Worm (Caenorhabditis elegans) whole organism, L1 larva: ENCODE data around the gene pals-24.

Source experiments
- Y116A8C.19 ChIP-seq: sonication (generic microtip); optimal IDR thresholded peaks from 2 replicates; lab custom pipeline; 2016; ENCODE audit warnings: missing compliant biosample characterization, missing genetic modification characterization, borderline replicate concordance
- ceh-63 ChIP-seq: fragments of 200-800 bp; sonication (Bioruptor generic); optimal IDR thresholded peaks from 2 replicates; lab custom pipeline; 2018; ENCODE audit warnings: mild to moderate bottlenecking, missing genetic modification characterization, missing compliant biosample characterization
- dpl-1 ChIP-seq, 3 experiments: fragments of 150-350 bp in 2 of 3; sonication (generic microtip) in 1 of 3; optimal IDR thresholded peaks; 2 replicates each; lab custom pipeline; 2014 to 2017; ENCODE audit warnings: missing biosample characterization in 3 of 3, missing genetic modification characterization in 3 of 3, missing genetic modification reagents in 3 of 3
- efl-1 ChIP-seq, 4 experiments: fragments of 150-350 bp; optimal IDR thresholded peaks in 3 of 4; peaks in 1 of 4; 1 replicate in 1 of 4; 2 replicates in 3 of 4; lab custom pipeline; 2014; ENCODE audit warnings: missing biosample characterization in 2 of 4, missing genetic modification characterization in 2 of 4, missing genetic modification reagents in 2 of 4
- egl-13 ChIP-seq: sonication (generic microtip); optimal IDR thresholded peaks from 2 replicates; lab custom pipeline; 2016; ENCODE audit warnings: missing genotype, missing genetic modification reagents, missing genetic modification characterization, missing compliant biosample characterization
- egl-27 ChIP-seq, 2 experiments: fragments of 150-350 bp in 1 of 2; sonication (generic microtip); optimal IDR thresholded peaks; 3 replicates each; lab custom pipeline; 2017 to 2018; ENCODE audit warnings: missing biosample characterization in 2 of 2, missing genetic modification characterization in 2 of 2, missing genetic modification reagents in 2 of 2
- elt-3 ChIP-seq, 6 experiments: fragments of 150-350 bp in 1 of 6; sonication (generic microtip); optimal IDR thresholded peaks; 2 replicates each; lab custom pipeline; 2017 to 2018; ENCODE audit warnings: missing biosample characterization in 6 of 6, missing genetic modification characterization in 6 of 6, inconsistent platforms in 1 of 6
- ets-5 ChIP-seq: fragments of 200-800 bp; sonication (Bioruptor generic); IDR thresholded peaks from 2 replicates; pipeline ENCODE4 v1.3.6; 2022; ENCODE audit warnings: missing genetic modification characterization, missing compliant biosample characterization
- fkh-10 ChIP-seq: sonication (generic microtip); optimal IDR thresholded peaks from 2 replicates; lab custom pipeline; 2017; ENCODE audit warnings: missing biosample characterization, missing genetic modification reagents, missing genetic modification characterization
- fkh-4 ChIP-seq: sonication (generic microtip); optimal IDR thresholded peaks from 2 replicates; lab custom pipeline; 2016; ENCODE audit warnings: missing compliant biosample characterization, missing genetic modification characterization, borderline replicate concordance
- fos-1 ChIP-seq: fragments of 150-350 bp; optimal IDR thresholded peaks from 2 replicates; lab custom pipeline; 2014; ENCODE audit warnings: missing biosample characterization, missing genetic modification characterization
- grh-1 ChIP-seq: fragments of 200-800 bp; sonication (Bioruptor generic); IDR thresholded peaks from 2 replicates; pipeline ENCODE4 v1.3.6; 2022; ENCODE audit warnings: missing genetic modification reagents, missing genetic modification characterization, missing compliant biosample characterization
- hpl-2 ChIP-seq: fragments of 150-350 bp; optimal IDR thresholded peaks from 2 replicates; lab custom pipeline; 2014; ENCODE audit warnings: missing biosample characterization, missing genetic modification reagents, missing genetic modification characterization
- jun-1 ChIP-seq: fragments of 150-350 bp; optimal IDR thresholded peaks from 2 replicates; lab custom pipeline; 2014; ENCODE audit warnings: missing biosample characterization, missing genetic modification reagents, missing genetic modification characterization
- lsy-2 ChIP-seq, 2 experiments: fragments of 150-350 bp; optimal IDR thresholded peaks; 2 replicates each; lab custom pipeline; 2014; ENCODE audit warnings: missing biosample characterization in 2 of 2, missing genetic modification characterization in 2 of 2
- mab-9 ChIP-seq: fragments of 200-800 bp; sonication (Bioruptor generic); IDR thresholded peaks from 2 replicates; pipeline ENCODE4 v1.3.6; 2022; ENCODE audit warnings: missing genetic modification reagents, missing genetic modification characterization, missing compliant biosample characterization
- mdl-1 ChIP-seq, 2 experiments: fragments of 150-350 bp; optimal IDR thresholded peaks; 2 replicates each; lab custom pipeline; 2014 to 2017; ENCODE audit warnings: missing biosample characterization in 2 of 2, missing genetic modification characterization in 2 of 2, inconsistent platforms in 1 of 2
- nhr-20 ChIP-seq: sonication (generic microtip); optimal IDR thresholded peaks from 2 replicates; lab custom pipeline; 2016; ENCODE audit warnings: mild to moderate bottlenecking, missing genetic modification characterization, missing compliant biosample characterization
- nhr-28 ChIP-seq: fragments of 150-350 bp; optimal IDR thresholded peaks from 2 replicates; lab custom pipeline; 2014; ENCODE audit warnings: missing biosample characterization, missing genetic modification characterization
- nhr-47 ChIP-seq: sonication (generic microtip); optimal IDR thresholded peaks from 2 replicates; lab custom pipeline; 2016; ENCODE audit warnings: mild to moderate bottlenecking, missing genetic modification characterization, moderate library complexity, missing compliant biosample characterization
- nhr-76 ChIP-seq: sonication (generic microtip); optimal IDR thresholded peaks from 2 replicates; lab custom pipeline; 2017; ENCODE audit warnings: missing biosample characterization, missing genetic modification characterization
- nhr-84 ChIP-seq: sonication (generic microtip); optimal IDR thresholded peaks from 2 replicates; lab custom pipeline; 2017; ENCODE audit warnings: missing biosample characterization, missing genetic modification characterization
- pag-3 ChIP-seq: sonication (generic microtip); optimal IDR thresholded peaks from 2 replicates; lab custom pipeline; 2017; ENCODE audit warnings: missing genetic modification characterization, mild to moderate bottlenecking, missing compliant biosample characterization, antibody characterized with exemption, borderline replicate concordance; ENCODE audit not compliant: insufficient read depth
- pax-3 ChIP-seq: fragments of 200-800 bp; sonication (Bioruptor generic); optimal IDR thresholded peaks from 2 replicates; lab custom pipeline; 2018; ENCODE audit warnings: mild to moderate bottlenecking, missing genetic modification characterization, moderate library complexity, missing compliant biosample characterization
- pqm-1 ChIP-seq: sonication (generic microtip); optimal IDR thresholded peaks from 3 replicates; lab custom pipeline; 2017; ENCODE audit warnings: missing biosample characterization, missing genetic modification characterization
- skn-1 ChIP-seq: fragments of 150-350 bp; optimal IDR thresholded peaks from 2 replicates; lab custom pipeline; 2014; ENCODE audit warnings: missing biosample characterization, missing genetic modification characterization
- snu-23 ChIP-seq: sonication (generic microtip); optimal IDR thresholded peaks from 2 replicates; lab custom pipeline; 2016; ENCODE audit warnings: missing genetic modification characterization, missing compliant biosample characterization
- tbx-2 ChIP-seq: sonication (generic microtip); optimal IDR thresholded peaks from 2 replicates; lab custom pipeline; 2016; ENCODE audit warnings: missing genetic modification characterization, missing compliant biosample characterization
- unc-130 ChIP-seq: fragments of 150-350 bp; optimal IDR thresholded peaks from 2 replicates; lab custom pipeline; 2017; ENCODE audit warnings: missing biosample characterization, missing genetic modification characterization, inconsistent platforms
- unc-30 ChIP-seq: sonication (generic microtip); optimal IDR thresholded peaks from 2 replicates; lab custom pipeline; 2017; ENCODE audit warnings: missing biosample characterization, missing genetic modification characterization
- vab-15 ChIP-seq: sonication (generic microtip); optimal IDR thresholded peaks from 2 replicates; lab custom pipeline; 2017; ENCODE audit warnings: missing genotype, mild to moderate bottlenecking, missing genetic modification characterization, missing compliant biosample characterization
- xbp-1 ChIP-seq: sonication (generic microtip); optimal IDR thresholded peaks from 2 replicates; lab custom pipeline; 2016; ENCODE audit warnings: missing genetic modification characterization, missing compliant biosample characterization
- zag-1 ChIP-seq: fragments of 150-350 bp; optimal IDR thresholded peaks from 2 replicates; lab custom pipeline; 2014; ENCODE audit warnings: missing biosample characterization, missing genetic modification characterization
- ztf-11 ChIP-seq, 2 experiments: sonication (generic microtip); optimal IDR thresholded peaks; 2 replicates each; lab custom pipeline; 2016 to 2017; ENCODE audit warnings: missing genetic modification characterization in 2 of 2, missing biosample characterization in 1 of 2, missing compliant biosample characterization in 1 of 2
- ztf-4 ChIP-seq: fragments of 150-350 bp; optimal IDR thresholded peaks from 2 replicates; lab custom pipeline; 2014; ENCODE audit warnings: missing biosample characterization, missing genetic modification characterization

pals-24 gene

DNA sequence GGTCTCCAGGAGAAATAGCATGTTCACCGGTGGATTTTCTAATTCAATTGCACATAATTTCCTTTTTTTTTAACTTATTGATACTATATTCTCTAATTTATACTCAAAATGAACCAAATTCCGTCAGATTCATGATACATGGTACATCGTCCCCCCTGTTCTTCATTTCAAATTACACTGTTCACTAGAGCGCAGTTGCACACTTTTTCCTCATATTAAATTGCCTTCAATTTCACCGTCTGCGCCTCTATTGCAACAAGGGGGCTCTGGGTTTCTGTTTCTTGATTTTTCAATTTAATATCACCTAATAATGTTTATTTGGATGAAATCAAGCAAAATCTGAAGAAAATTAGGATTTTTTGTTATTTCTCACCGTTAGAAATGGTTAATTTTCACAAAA lies 11.4 kb downstream of the pals-24 start (continued):
- TF ChIP-seq dpl-1 (GFP tag; optimal IDR thresholded peaks at IDR 0.05; lab: Kevin White, UChicago): peak; percentile 32 to 72 (median 60)
- TF ChIP-seq snu-23 (GFP tag; lab: Kevin White, UChicago): peak; percentile 64
- peak; percentile 64 to 82 for TF ChIP-seq lsy-2 (tag; optimal IDR thresholded peaks at IDR 0.05; lab: Kevin White, UChicago)
- TF ChIP-seq xbp-1 (tag; lab: Kevin White, UChicago): peak; percentile 44
- TF ChIP-seq unc-130: peak; percentile 27
- peak; percentile 14 for TF ChIP-seq zag-1
- no peak for TF ChIP-seq ets-5 (GFP tag; lab: Robert Waterston, UW)
- TF ChIP-seq grh-1: no peak
- no peak for TF ChIP-seq elt-3 (tag; optimal IDR thresholded peaks at IDR 0.05; lab: Kevin White, UChicago)
- peak; percentile 55 for TF ChIP-seq nhr-47 (tag; lab: Kevin White, UChicago)
- peak; percentile 11 for TF ChIP-seq skn-1

DNA sequence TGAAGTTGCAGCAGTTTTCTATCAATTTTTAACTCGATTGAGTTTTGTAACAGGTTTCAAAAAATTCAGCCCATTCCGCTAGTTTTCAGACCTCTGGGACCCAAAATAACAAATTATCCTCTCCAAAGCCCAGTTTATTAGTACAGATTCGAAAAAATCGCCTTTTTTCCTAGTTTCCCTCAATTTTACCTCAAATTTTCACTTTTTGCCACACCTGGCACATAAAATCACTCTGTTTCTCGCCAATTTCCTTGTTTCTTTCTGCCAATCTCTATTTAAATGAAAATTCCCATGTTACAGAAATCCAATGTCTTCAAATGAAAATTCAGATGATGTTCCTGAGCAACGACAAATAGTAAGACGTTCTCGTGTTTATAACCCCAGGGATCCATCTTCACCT lies 11.9 kb downstream of the pals-24 start, which contains the start of gene pals-22:
TSS of gene pals-22 (plus strand) at position 301 of the 400 bp plus-strand sequence.
- no peak for TF ChIP-seq ceh-63 (GFP tag; lab: Kevin White, UChicago)

DNA sequence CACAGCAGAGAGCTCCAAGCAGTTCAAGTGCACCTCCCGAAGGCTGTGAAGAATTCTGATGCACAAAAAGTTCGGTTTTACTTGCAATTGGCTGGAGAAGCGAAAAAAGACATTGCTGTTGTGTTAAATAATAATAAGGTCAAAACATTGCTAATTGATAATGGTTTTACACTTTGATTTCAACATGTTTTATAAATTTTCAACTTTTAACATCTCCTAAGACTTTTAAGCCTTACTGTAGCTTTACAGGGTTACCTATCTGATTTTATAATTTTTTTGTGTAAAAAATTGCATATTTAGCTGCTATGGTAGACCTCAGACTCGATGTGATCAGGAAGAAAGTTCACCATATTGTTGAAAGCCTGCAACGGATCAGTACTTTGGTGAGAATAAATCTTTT lies 14.0 kb downstream of the pals-24 start, which contains the start of gene pals-25:
TSS of gene pals-25 (plus strand) at position 301 of the 400 bp plus-strand sequence.
- no peak for TF ChIP-seq egl-27 (tag; optimal IDR thresholded peaks at IDR 0.05; lab: Kevin White, UChicago)
- TF ChIP-seq mab-9 (GFP tag; lab: Robert Waterston, UW): no peak
- no peak for TF ChIP-seq zag-1
- TF ChIP-seq egl-13 (tag; lab: Kevin White, UChicago): no peak
- no peak for TF ChIP-seq fkh-10 (GFP tag; lab: Kevin White, UChicago)
- TF ChIP-seq unc-130: no peak
- no peak for TF ChIP-seq Y116A8C.19 (tag; lab: Kevin White, UChicago)
- no peak for TF ChIP-seq nhr-47 (tag; lab: Kevin White, UChicago)

DNA sequence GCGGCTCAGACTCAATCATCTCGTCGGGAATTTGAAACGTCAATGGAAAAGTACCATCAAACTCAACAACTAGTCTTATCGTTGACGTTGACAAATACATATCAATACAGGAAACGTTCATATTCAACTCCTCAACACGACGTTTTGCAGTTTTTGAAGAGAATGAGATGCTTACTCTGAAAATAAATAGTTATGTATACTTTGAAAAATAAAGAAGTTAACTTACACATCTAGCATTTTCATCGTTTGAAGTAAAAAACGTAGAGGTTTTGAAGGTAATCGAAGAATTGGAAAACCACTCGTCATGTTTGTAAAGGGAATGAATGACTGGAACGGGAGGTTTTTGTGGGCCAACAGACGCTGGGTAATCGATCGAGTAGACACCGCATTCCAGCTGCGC lies 20.7 kb downstream of the pals-24 start, which contains the start of gene fbxb-81:
TSS of gene fbxb-81 (minus strand) at position 314 of the 400 bp plus-strand sequence.
- TF ChIP-seq unc-30 (tag; lab: Kevin White, UChicago) (no peak), lsy-2 (tag; optimal IDR thresholded peaks at IDR 0.05; lab: Kevin White, UChicago) (no peak), mdl-1 (tag; optimal IDR thresholded peaks at IDR 0.05; lab: Kevin White, UChicago) (no peak), jun-1 (no peak), fkh-4 (tag; lab: Kevin White, UChicago) (no peak), nhr-28 (tag; lab: Kevin White, UChicago) (no peak), tbx-2 (tag; lab: Kevin White, UChicago) (no peak), ztf-4 (tag; lab: Kevin White, UChicago) (no peak), pqm-1 (no peak), fos-1 (no peak), pag-3 (no peak), nhr-76 (tag; lab: Kevin White, UChicago) (no peak), pax-3 (tag; lab: Kevin White, UChicago) (no peak), ztf-11 (tag; optimal IDR thresholded peaks at IDR 0.05; lab: Kevin White, UChicago) (no peak), vab-15 (no peak), hpl-2 (GFP tag; lab: Kevin White, UChicago) (no peak), nhr-84 (no peak)

DNA sequence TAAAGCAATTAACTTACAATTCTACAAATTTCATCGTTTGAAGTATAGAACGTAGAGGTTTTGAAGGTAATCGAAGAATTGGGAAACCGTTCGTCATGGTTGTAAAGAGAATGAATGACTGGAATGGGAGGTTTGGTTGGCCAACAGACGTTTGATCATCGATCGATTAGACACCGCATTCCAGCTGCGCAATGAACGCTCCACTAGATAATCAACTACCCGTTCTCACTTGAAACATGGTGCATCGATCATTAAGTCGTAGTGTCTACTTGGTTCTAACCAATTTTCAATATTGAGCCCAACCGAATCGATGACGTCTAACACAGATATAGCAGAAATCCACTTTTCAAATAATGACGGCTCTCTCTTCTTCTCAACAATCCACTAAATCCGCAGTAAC lies 22.9 kb downstream of the pals-24 start, which contains the start of gene fbxb-82:
TSS of gene fbxb-82 (minus strand) at position 101 of the 400 bp plus-strand sequence.
- TF ChIP-seq efl-1 (optimal IDR thresholded peaks at IDR 0.05; lab: Kevin White, UChicago): no peak
- TF ChIP-seq efl-1 (GFP tag; optimal IDR thresholded peaks at IDR 0.05 in 1 of 2; lab: Kevin White, UChicago): peak in 1 of 2 experiments; percentile 1
- no peak for TF ChIP-seq nhr-20 (tag; lab: Kevin White, UChicago)
